Fruit fly (Drosophila melanogaster): ENCODE data around the gene CG18581.

CG18581 gene

dm6 chr3L:15043874-15044336, 6.1 kb downstream of the CG18581 start, which contains the start of gene ind:
Gene ind (minus strand): TSS chr3L:15043924.
- TF ChIP-seq lola (GFP tag; optimal IDR thresholded peaks at IDR 0.05), result no peak

DNA sequence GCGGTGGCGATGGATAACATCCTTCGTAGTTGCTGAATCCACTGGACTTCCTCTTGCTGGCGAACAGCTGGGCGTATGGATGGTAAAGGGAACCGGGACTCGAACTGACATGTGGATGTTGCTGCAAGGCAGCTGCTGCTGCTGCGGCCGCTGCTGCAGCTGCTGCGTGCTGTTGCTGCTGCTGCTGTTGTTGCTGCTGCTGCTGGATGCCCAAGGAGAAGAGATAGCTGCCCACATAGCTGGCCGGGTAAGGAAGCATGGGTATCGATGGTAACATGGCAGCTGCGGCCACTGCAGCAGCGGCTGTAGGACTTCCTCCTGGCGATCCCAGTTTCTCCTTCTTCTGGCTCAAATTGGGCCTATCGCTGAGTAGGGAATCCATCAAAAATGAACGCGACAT, 6.5 kb downstream of the CG18581 start:
- TF ChIP-seq Abd-B (GFP tag; optimal IDR thresholded peaks at IDR 0.05), result no peak
- TF ChIP-seq Dfd (GFP tag; optimal IDR thresholded peaks at IDR 0.05), result peak; percentile 75

dm6 chr3L:15042470-15042869, 7.5 kb downstream of the CG18581 start, which contains the start of gene Rpn12R:
Gene Rpn12R (minus strand): TSS chr3L:15042570.
- no peak for TF ChIP-seq fru (GFP tag; optimal IDR thresholded peaks at IDR 0.05)
- no peak for TF ChIP-seq brk (GFP tag; optimal IDR thresholded peaks at IDR 0.05)
- TF ChIP-seq Mio (GFP tag; optimal IDR thresholded peaks at IDR 0.05), result no peak
- TF ChIP-seq foxo (GFP tag; optimal IDR thresholded peaks at IDR 0.05), result no peak
- TF ChIP-seq Dfd (GFP tag; optimal IDR thresholded peaks at IDR 0.05), result no peak
- TF ChIP-seq sv (GFP tag; optimal IDR thresholded peaks at IDR 0.05), result no peak
- TF ChIP-seq br (GFP tag; optimal IDR thresholded peaks at IDR 0.05), result no peak
- TF ChIP-seq tai (GFP tag; optimal IDR thresholded peaks at IDR 0.05), result no peak
- no peak for TF ChIP-seq jim (GFP tag; optimal IDR thresholded peaks at IDR 0.05)
- no peak for TF ChIP-seq CrebA (GFP tag; optimal IDR thresholded peaks at IDR 0.05; ENCODE audit: borderline replicate concordance)
- no peak for TF ChIP-seq GATAd (GFP tag; optimal IDR thresholded peaks at IDR 0.05)

- no peak for TF ChIP-seq Dfd (GFP tag; optimal IDR thresholded peaks at IDR 0.05)
- no peak for TF ChIP-seq jim (GFP tag; optimal IDR thresholded peaks at IDR 0.05)
- TF ChIP-seq HLH106 (tag; optimal IDR thresholded peaks at IDR 0.05), result no peak
- TF ChIP-seq dl (GFP tag; optimal IDR thresholded peaks at IDR 0.05; ENCODE audit: insufficient read depth in 1 of 2, partially characterized antibody in 2 of 2), result no peak
- no peak for TF ChIP-seq rgr (GFP tag; optimal IDR thresholded peaks at IDR 0.05)
- TF ChIP-seq psq (GFP tag; optimal IDR thresholded peaks at IDR 0.05), result no peak
- no peak for TF ChIP-seq Myc (optimal IDR thresholded peaks at IDR 0.05)
- TF ChIP-seq lola (GFP tag; optimal IDR thresholded peaks at IDR 0.05), result no peak
- TF ChIP-seq ey (GFP tag; optimal IDR thresholded peaks at IDR 0.05), result no peak
- TF ChIP-seq CG9705 (GFP tag; optimal IDR thresholded peaks at IDR 0.05), result no peak
- no peak for TF ChIP-seq GATAd (GFP tag; optimal IDR thresholded peaks at IDR 0.05)
- no peak for TF ChIP-seq Vsx2 (GFP tag; optimal IDR thresholded peaks at IDR 0.05; ENCODE audit: partially characterized antibody)
- TF ChIP-seq woc (GFP tag; optimal IDR thresholded peaks at IDR 0.05), result no peak
- TF ChIP-seq Rel (GFP tag; optimal IDR thresholded peaks at IDR 0.05), result no peak
- TF ChIP-seq Rel (tag; optimal IDR thresholded peaks at IDR 0.05), result no peak
- no peak for TF ChIP-seq foxo (GFP tag; optimal IDR thresholded peaks at IDR 0.05)
- TF ChIP-seq OdsH (GFP tag; optimal IDR thresholded peaks at IDR 0.05), result no peak
- TF ChIP-seq brk (GFP tag; optimal IDR thresholded peaks at IDR 0.05), result no peak
Observed at dm6 chr3L:15040329-15040886, 9.6 kb downstream of the CG18581 start.

DNA sequence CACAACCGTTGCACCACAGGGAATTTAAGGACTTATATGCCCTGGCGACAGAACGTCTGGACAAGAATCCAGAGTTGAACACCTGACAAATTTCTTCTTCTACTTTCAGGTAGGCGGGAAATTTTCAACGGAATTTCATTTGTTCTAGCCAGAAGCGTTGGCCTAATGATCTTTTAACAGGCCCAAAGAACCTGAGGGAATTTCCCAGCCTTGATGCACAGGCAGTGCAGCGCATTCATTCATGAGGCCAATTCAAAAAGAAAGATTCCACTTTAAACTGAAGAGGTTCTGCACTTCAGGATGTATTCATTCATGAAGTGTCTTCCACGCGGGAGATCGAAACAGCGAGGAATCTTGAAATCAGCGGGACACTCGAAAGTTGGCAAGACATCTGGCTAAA, 10.5 kb downstream of the CG18581 start:
- TF ChIP-seq CrebA (GFP tag; optimal IDR thresholded peaks at IDR 0.05; ENCODE audit: borderline replicate concordance), result no peak
- TF ChIP-seq dl (GFP tag; optimal IDR thresholded peaks at IDR 0.05; ENCODE audit: insufficient read depth in 1 of 2, partially characterized antibody in 2 of 2), result no peak

dm6 chr3L:15035585-15035984, 14.4 kb downstream of the CG18581 start:
- no peak for TF ChIP-seq N (GFP tag; optimal IDR thresholded peaks at IDR 0.05)
- TF ChIP-seq woc (GFP tag; optimal IDR thresholded peaks at IDR 0.05), result peak; percentile 21
- no peak for TF ChIP-seq sage (GFP tag; optimal IDR thresholded peaks at IDR 0.05)
- TF ChIP-seq pan (optimal IDR thresholded peaks at IDR 0.05), result no peak
- no peak for TF ChIP-seq Hnf4 (GFP tag; optimal IDR thresholded peaks at IDR 0.05)

- TF ChIP-seq Rel (GFP tag; optimal IDR thresholded peaks at IDR 0.05), result no peak
- TF ChIP-seq Rel (tag; optimal IDR thresholded peaks at IDR 0.05), result no peak
- TF ChIP-seq HLH106 (tag; optimal IDR thresholded peaks at IDR 0.05), result no peak
- TF ChIP-seq dsf (GFP tag; optimal IDR thresholded peaks at IDR 0.05; ENCODE audit: borderline replicate concordance), result no peak
- no peak for TF ChIP-seq Hnf4 (GFP tag; optimal IDR thresholded peaks at IDR 0.05)
- no peak for TF ChIP-seq br (GFP tag; optimal IDR thresholded peaks at IDR 0.05)
- no peak for TF ChIP-seq GATAd (GFP tag; optimal IDR thresholded peaks at IDR 0.05)
- TF ChIP-seq Abd-B (GFP tag; optimal IDR thresholded peaks at IDR 0.05), result no peak
- no peak for TF ChIP-seq dl (GFP tag; optimal IDR thresholded peaks at IDR 0.05; ENCODE audit: insufficient read depth in 1 of 2, partially characterized antibody in 2 of 2)
- no peak for TF ChIP-seq woc (GFP tag; optimal IDR thresholded peaks at IDR 0.05)
- no peak for TF ChIP-seq CG9705 (GFP tag; optimal IDR thresholded peaks at IDR 0.05)
- TF ChIP-seq usp (GFP tag; optimal IDR thresholded peaks at IDR 0.05), result no peak
- no peak for TF ChIP-seq foxo (GFP tag; optimal IDR thresholded peaks at IDR 0.05)
- no peak for TF ChIP-seq h (GFP tag; optimal IDR thresholded peaks at IDR 0.05)
- TF ChIP-seq Dfd (GFP tag; optimal IDR thresholded peaks at IDR 0.05), result no peak
- TF ChIP-seq N (GFP tag; optimal IDR thresholded peaks at IDR 0.05), result no peak
- TF ChIP-seq Dif (GFP tag; optimal IDR thresholded peaks at IDR 0.05; ENCODE audit: partially characterized antibody), result no peak
- no peak for TF ChIP-seq CrebA (GFP tag; optimal IDR thresholded peaks at IDR 0.05; ENCODE audit: borderline replicate concordance)
- no peak for TF ChIP-seq CG32264 (GFP tag; optimal IDR thresholded peaks at IDR 0.05)
- no peak for TF ChIP-seq Hr78 (GFP tag; optimal IDR thresholded peaks at IDR 0.05)
Observed at dm6 chr3L:15034714-15035076, 15.3 kb downstream of the CG18581 start.

Measured in whole organism, wandering third instar larva.